Worm (Caenorhabditis elegans) whole organism, L4 larva: Measurements from ENCODE around the gene str-134.

Source experiments
- T26A8.4 ChIP-seq: fragments of 200-800 bp; sonication (Bioruptor generic); IDR thresholded peaks from 2 replicates; pipeline ENCODE4 v1.3.6; 2022; ENCODE audit warnings: missing genetic modification characterization, missing compliant biosample characterization
- ama-1 ChIP-seq: fragments of 150-350 bp; optimal IDR thresholded peaks from 2 replicates; lab custom pipeline; 2014; ENCODE audit warnings: inconsistent platforms, mixed read lengths
- ceh-82 ChIP-seq: sonication (generic microtip); optimal IDR thresholded peaks from 2 replicates; lab custom pipeline; 2017; ENCODE audit warnings: missing biosample characterization, missing genetic modification characterization
- dpl-1 ChIP-seq: fragments of 150-350 bp; optimal IDR thresholded peaks from 2 replicates; lab custom pipeline; 2014; ENCODE audit warnings: missing biosample characterization, missing genetic modification reagents, missing genetic modification characterization
- gei-8 ChIP-seq: fragments of 200-800 bp; sonication (Bioruptor generic); optimal IDR thresholded peaks from 2 replicates; lab custom pipeline; 2018; ENCODE audit warnings: mild to moderate bottlenecking, missing genetic modification characterization, missing compliant biosample characterization
- lsy-2 ChIP-seq, 2 experiments: fragments of 150-350 bp in 1 of 2; sonication (generic microtip) in 1 of 2; optimal IDR thresholded peaks; 2 replicates each; lab custom pipeline; 2014 to 2017; ENCODE audit warnings: missing biosample characterization in 2 of 2, missing genetic modification characterization in 2 of 2
- nhr-6 ChIP-seq: fragments of 150-350 bp; optimal IDR thresholded peaks from 2 replicates; lab custom pipeline; 2014; ENCODE audit warnings: missing biosample characterization, missing genetic modification characterization
- rbr-2 ChIP-seq: sonication (generic microtip); optimal IDR thresholded peaks from 2 replicates; lab custom pipeline; 2016; ENCODE audit warnings: missing genotype, missing genetic modification characterization, missing compliant biosample characterization
- snpc-4 ChIP-seq: fragments of 150-350 bp; optimal IDR thresholded peaks from 2 replicates; lab custom pipeline; 2014; ENCODE audit warnings: missing biosample characterization, missing genetic modification characterization

- TF ChIP-seq nhr-6 (tag; lab: Kevin White, UChicago) (no peak), snpc-4 (tag; lab: Kevin White, UChicago) (no peak), gei-8 (GFP tag; lab: Kevin White, UChicago) (no peak), T26A8.4 (GFP tag; lab: Robert Waterston, UW) (no peak), ceh-82 (tag; lab: Kevin White, UChicago) (no peak), dpl-1 (no peak), lsy-2 (tag; optimal IDR thresholded peaks at IDR 0.05; lab: Kevin White, UChicago) (no peak), rbr-2 (tag; lab: Kevin White, UChicago) (no peak), ama-1 (lab: Kevin White, UChicago) (no peak)
Measured at ce11 chrV:699489-700129, 43.8 kb upstream of the str-134 start, which contains the start of the genes ugt-29 and srx-5.
